Fruit fly (Drosophila melanogaster) whole organism, prepupa: Measurements from ENCODE around the gene Sr-CI.

ENCODE experiments used
- CG10631 ChIP-seq: fragments of 200-800 bp; sonication (Bioruptor generic); optimal IDR thresholded peaks from 2 replicates; lab custom pipeline; 2016; ENCODE audit warnings: missing biosample characterization, missing genetic modification characterization
- CG11762 ChIP-seq: fragments of 200-800 bp; sonication (Bioruptor generic); optimal IDR thresholded peaks from 3 replicates; lab custom pipeline; 2016; ENCODE audit warnings: missing biosample characterization, missing genetic modification characterization; ENCODE audit not compliant: insufficient read depth
- CG11902 ChIP-seq: fragments of 200-800 bp; sonication (Bioruptor generic); optimal IDR thresholded peaks from 3 replicates; lab custom pipeline; 2016; ENCODE audit warnings: missing biosample characterization, missing genetic modification characterization
- CG15336 ChIP-seq: fragments of 200-800 bp; sonication (Bioruptor generic); IDR thresholded peaks from 2 replicates; pipeline ENCODE4 v1.3.6; 2022; ENCODE audit warnings: missing biosample characterization, missing genetic modification characterization
- CG16779 ChIP-seq: fragments of 200-800 bp; sonication (Bioruptor generic); optimal IDR thresholded peaks from 3 replicates; lab custom pipeline; 2017; ENCODE audit warnings: missing biosample characterization, mild to moderate bottlenecking, missing genetic modification characterization
- CG3032 ChIP-seq: fragments of 200-800 bp; optimal IDR thresholded peaks from 2 replicates; lab custom pipeline; 2019; ENCODE audit warnings: missing biosample characterization, mild to moderate bottlenecking, missing genetic modification characterization, moderate library complexity
- CG31627 ChIP-seq: fragments of 200-800 bp; sonication (Bioruptor generic); optimal IDR thresholded peaks from 3 replicates; lab custom pipeline; 2016; ENCODE audit warnings: missing biosample characterization, missing genetic modification characterization
- CG32006 ChIP-seq: fragments of 200-800 bp; sonication (Bioruptor generic); optimal IDR thresholded peaks from 3 replicates; lab custom pipeline; 2017; ENCODE audit warnings: missing biosample characterization, mild to moderate bottlenecking, missing genetic modification characterization
- CG34406 ChIP-seq: fragments of 200-800 bp; sonication (Bioruptor generic); optimal IDR thresholded peaks from 3 replicates; lab custom pipeline; 2016; ENCODE audit warnings: missing biosample characterization, missing genetic modification characterization
- CG4318 ChIP-seq: fragments of 200-800 bp; sonication (Bioruptor generic); optimal IDR thresholded peaks from 3 replicates; lab custom pipeline; 2017; ENCODE audit warnings: missing biosample characterization, mild to moderate bottlenecking, missing genetic modification characterization
- CG6163 ChIP-seq: fragments of 200-800 bp; sonication (Bioruptor generic); IDR thresholded peaks from 3 replicates; pipeline ENCODE4 v1.3.6; 2022; ENCODE audit warnings: missing biosample characterization, missing genetic modification characterization
- CG6276 ChIP-seq: fragments of 200-800 bp; sonication (Bioruptor generic); optimal IDR thresholded peaks from 2 replicates; lab custom pipeline; 2017; ENCODE audit warnings: missing biosample characterization, mild to moderate bottlenecking, missing genetic modification characterization
- CG6792 ChIP-seq: fragments of 200-800 bp; sonication (Bioruptor generic); optimal IDR thresholded peaks from 3 replicates; lab custom pipeline; 2016; ENCODE audit warnings: missing biosample characterization, missing genetic modification characterization
- CG6808 ChIP-seq: fragments of 200-800 bp; sonication (Bioruptor generic); optimal IDR thresholded peaks from 3 replicates; lab custom pipeline; 2017; ENCODE audit warnings: missing biosample characterization, missing genetic modification characterization, mild to moderate bottlenecking, moderate library complexity, missing genetic modification reagents
- CG7368 ChIP-seq: fragments of 200-800 bp; sonication (Bioruptor generic); optimal IDR thresholded peaks from 3 replicates; lab custom pipeline; 2016; ENCODE audit warnings: missing biosample characterization, missing genetic modification characterization
- CG8319 ChIP-seq: fragments of 200-800 bp; sonication (Bioruptor generic); optimal IDR thresholded peaks from 3 replicates; lab custom pipeline; 2016; ENCODE audit warnings: missing biosample characterization, missing genetic modification characterization
- CG8632 ChIP-seq: fragments of 200-800 bp; sonication (Bioruptor generic); optimal IDR thresholded peaks from 3 replicates; lab custom pipeline; 2016; ENCODE audit warnings: missing biosample characterization, missing genetic modification characterization
- CG9139 ChIP-seq: fragments of 200-800 bp; sonication (Bioruptor generic); optimal IDR thresholded peaks from 3 replicates; lab custom pipeline; 2017; ENCODE audit warnings: missing biosample characterization, mild to moderate bottlenecking, missing genetic modification characterization
- Eip78C ChIP-seq: fragments of 200-800 bp; sonication (Bioruptor generic); peaks from one replicate; lab custom pipeline; 2016; ENCODE audit warnings: missing biosample characterization, missing genetic modification characterization
- Eip93F ChIP-seq: fragments of 200-800 bp; sonication (Bioruptor generic); optimal IDR thresholded peaks from 2 replicates; lab custom pipeline; 2016; ENCODE audit warnings: missing biosample characterization, mild to moderate bottlenecking, missing genetic modification characterization
- Ets21C ChIP-seq: fragments of 200-800 bp; sonication (Bioruptor generic); optimal IDR thresholded peaks from 3 replicates; lab custom pipeline; 2016; ENCODE audit warnings: missing biosample characterization, missing genetic modification characterization
- Ets96B ChIP-seq: fragments of 200-800 bp; optimal IDR thresholded peaks from 2 replicates; lab custom pipeline; 2019; ENCODE audit warnings: missing biosample characterization, mild to moderate bottlenecking, missing genetic modification characterization, moderate library complexity
- Gug ChIP-seq: fragments of 200-800 bp; sonication (Bioruptor generic); IDR thresholded peaks from 2 replicates; pipeline ENCODE4 v1.3.6; 2022; ENCODE audit warnings: missing biosample characterization, missing genetic modification characterization
- Hr38 ChIP-seq: sonication (Bioruptor generic); optimal IDR thresholded peaks from 2 replicates; lab custom pipeline; 2016; ENCODE audit warnings: missing biosample characterization, missing genetic modification characterization
- Hr39 ChIP-seq: fragments of 200-800 bp; sonication (Bioruptor generic); optimal IDR thresholded peaks from 2 replicates; lab custom pipeline; 2016; ENCODE audit warnings: missing biosample characterization, missing genetic modification characterization
- Hr4 ChIP-seq: fragments of 200-800 bp; sonication (Bioruptor generic); optimal IDR thresholded peaks from 3 replicates; lab custom pipeline; 2016; ENCODE audit warnings: missing biosample characterization, missing genetic modification characterization
- Lpt ChIP-seq: fragments of 200-800 bp; sonication (Bioruptor generic); optimal IDR thresholded peaks from 3 replicates; lab custom pipeline; 2016; ENCODE audit warnings: missing biosample characterization, missing genetic modification characterization
- Met ChIP-seq: fragments of 200-800 bp; sonication (Bioruptor generic); optimal IDR thresholded peaks from 3 replicates; lab custom pipeline; 2016; ENCODE audit warnings: missing biosample characterization, missing genetic modification characterization
- OdsH ChIP-seq: fragments of 200-800 bp; sonication (Bioruptor generic); optimal IDR thresholded peaks from 3 replicates; lab custom pipeline; 2016; ENCODE audit warnings: missing biosample characterization, missing genetic modification characterization
- Sox102F ChIP-seq: fragments of 200-800 bp; sonication (Bioruptor generic); optimal IDR thresholded peaks from 2 replicates; lab custom pipeline; 2016; ENCODE audit warnings: missing biosample characterization, mild to moderate bottlenecking, missing genetic modification characterization
- Sox14 ChIP-seq: fragments of 200-800 bp; sonication (Bioruptor generic); optimal IDR thresholded peaks from 3 replicates; lab custom pipeline; 2016; ENCODE audit warnings: missing biosample characterization, missing genetic modification characterization
- Sox15 ChIP-seq: fragments of 200-800 bp; sonication (Bioruptor generic); optimal IDR thresholded peaks from 3 replicates; lab custom pipeline; 2016; ENCODE audit warnings: missing biosample characterization, missing genetic modification characterization
- achi ChIP-seq: fragments of 200-800 bp; sonication (Bioruptor generic); optimal IDR thresholded peaks from 3 replicates; lab custom pipeline; 2016; ENCODE audit warnings: missing biosample characterization, missing genetic modification characterization
- acj6 ChIP-seq: fragments of 200-800 bp; sonication (Bioruptor generic); optimal IDR thresholded peaks from 3 replicates; lab custom pipeline; 2016; ENCODE audit warnings: missing biosample characterization, missing genetic modification characterization
- cyc ChIP-seq: fragments of 200-800 bp; sonication (Bioruptor generic); optimal IDR thresholded peaks from 3 replicates; lab custom pipeline; 2016; ENCODE audit warnings: missing biosample characterization, missing genetic modification characterization
- dsx ChIP-seq: fragments of 200-800 bp; optimal IDR thresholded peaks from 3 replicates; lab custom pipeline; 2019; ENCODE audit warnings: missing biosample characterization, mild to moderate bottlenecking, missing genetic modification characterization, moderate library complexity; ENCODE audit not compliant: poor library complexity, severe bottlenecking
- esn ChIP-seq: fragments of 200-800 bp; sonication (Bioruptor generic); optimal IDR thresholded peaks from 2 replicates; lab custom pipeline; 2016; ENCODE audit warnings: missing biosample characterization, mild to moderate bottlenecking, missing genetic modification characterization, moderate library complexity
- fd59A ChIP-seq: fragments of 200-800 bp; sonication (Bioruptor generic); optimal IDR thresholded peaks from 2 replicates; lab custom pipeline; 2017; ENCODE audit warnings: missing biosample characterization, mild to moderate bottlenecking, missing genetic modification characterization, missing genetic modification reagents
- fd85E ChIP-seq: fragments of 200-800 bp; sonication (Bioruptor generic); optimal IDR thresholded peaks from 3 replicates; lab custom pipeline; 2016; ENCODE audit warnings: missing biosample characterization, missing genetic modification characterization
- fkh ChIP-seq: fragments of 200-800 bp; sonication (Bioruptor generic); optimal IDR thresholded peaks from 3 replicates; lab custom pipeline; 2017; ENCODE audit warnings: missing biosample characterization, mild to moderate bottlenecking, missing genetic modification characterization, moderate library complexity
- lz ChIP-seq: fragments of 200-800 bp; sonication (Bioruptor generic); optimal IDR thresholded peaks from 3 replicates; lab custom pipeline; 2016; ENCODE audit warnings: missing biosample characterization, missing genetic modification characterization
- pdm3 ChIP-seq: fragments of 200-800 bp; sonication (Bioruptor generic); optimal IDR thresholded peaks from 3 replicates; lab custom pipeline; 2016; ENCODE audit warnings: missing biosample characterization, missing genetic modification characterization
- salr ChIP-seq, 2 experiments: fragments of 200-800 bp; sonication (Bioruptor generic); optimal IDR thresholded peaks; 3 replicates each; lab custom pipeline; 2016 to 2018; ENCODE audit warnings: missing biosample characterization in 2 of 2, missing genetic modification characterization in 2 of 2, mild to moderate bottlenecking in 1 of 2
- spab ChIP-seq: fragments of 200-800 bp; sonication (Bioruptor generic); optimal IDR thresholded peaks from 2 replicates; lab custom pipeline; 2017; ENCODE audit warnings: missing biosample characterization, mild to moderate bottlenecking, missing genetic modification characterization, missing genetic modification reagents
- ss ChIP-seq, 2 experiments: fragments of 200-800 bp; sonication (Bioruptor generic); optimal IDR thresholded peaks; 2 replicates in 1 of 2; 3 replicates in 1 of 2; lab custom pipeline; 2017 to 2018; ENCODE audit warnings: mild to moderate bottlenecking in 2 of 2, missing biosample characterization in 2 of 2, missing genetic modification characterization in 2 of 2, moderate library complexity in 1 of 2
- svp ChIP-seq: fragments of 200-800 bp; sonication (Bioruptor generic); peaks from one replicate; lab custom pipeline; 2016; ENCODE audit warnings: missing biosample characterization, missing genetic modification characterization
- topi ChIP-seq: fragments of 200-800 bp; sonication (Bioruptor generic); optimal IDR thresholded peaks from 3 replicates; lab custom pipeline; 2016; ENCODE audit warnings: missing biosample characterization, missing genetic modification characterization
- vri ChIP-seq: fragments of 200-800 bp; sonication (Bioruptor generic); optimal IDR thresholded peaks from 3 replicates; lab custom pipeline; 2016; ENCODE audit warnings: missing biosample characterization, mild to moderate bottlenecking, missing genetic modification characterization

Sr-CI gene

DNA sequence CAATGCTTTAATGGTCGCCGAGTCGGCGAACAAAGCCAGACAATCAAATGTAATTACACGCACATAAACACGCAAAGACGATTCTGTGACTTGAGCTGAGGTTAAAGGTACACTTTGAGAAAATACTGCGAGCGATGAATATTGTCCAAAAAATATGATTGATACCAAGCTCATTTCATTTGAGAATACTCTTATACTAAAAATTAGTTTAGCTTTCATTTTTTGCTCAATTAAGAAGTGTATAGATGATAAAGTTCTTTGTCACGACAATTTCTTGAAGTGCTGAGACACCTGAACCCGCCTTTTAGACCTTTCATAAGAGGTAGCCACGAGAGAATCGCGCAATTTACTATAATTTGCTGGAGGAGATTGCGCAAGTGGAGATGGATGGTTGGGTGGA is 24.9 kb upstream of the Sr-CI start (continued):
- peak; percentile 5 for TF ChIP-seq Ets21C
- TF ChIP-seq salr (GFP tag; optimal IDR thresholded peaks at IDR 0.05; lab: Kevin White, UChicago) = peak; percentile 14 to 39
- TF ChIP-seq ss (GFP tag; optimal IDR thresholded peaks at IDR 0.05; lab: Kevin White, UChicago) = peak; percentile 27 to 51
- peak; percentile 30 for TF ChIP-seq esn (GFP tag; lab: Kevin White, UChicago)
- peak; percentile 13 for TF ChIP-seq Sox102F (GFP tag; lab: Kevin White, UChicago)
- no peak for TF ChIP-seq CG11902 (GFP tag; lab: Kevin White, UChicago)
- peak; percentile 27 for TF ChIP-seq CG10631
- TF ChIP-seq achi = peak; percentile 29
- TF ChIP-seq spab (GFP tag; lab: Kevin White, UChicago) = peak; percentile 10
- TF ChIP-seq CG8319 (GFP tag; lab: Kevin White, UChicago) = no peak
- peak; percentile 45 for TF ChIP-seq Ets96B
- TF ChIP-seq cyc (GFP tag; lab: Kevin White, UChicago) = peak; percentile 30
- TF ChIP-seq, all 60 proteins: peak for 39

DNA sequence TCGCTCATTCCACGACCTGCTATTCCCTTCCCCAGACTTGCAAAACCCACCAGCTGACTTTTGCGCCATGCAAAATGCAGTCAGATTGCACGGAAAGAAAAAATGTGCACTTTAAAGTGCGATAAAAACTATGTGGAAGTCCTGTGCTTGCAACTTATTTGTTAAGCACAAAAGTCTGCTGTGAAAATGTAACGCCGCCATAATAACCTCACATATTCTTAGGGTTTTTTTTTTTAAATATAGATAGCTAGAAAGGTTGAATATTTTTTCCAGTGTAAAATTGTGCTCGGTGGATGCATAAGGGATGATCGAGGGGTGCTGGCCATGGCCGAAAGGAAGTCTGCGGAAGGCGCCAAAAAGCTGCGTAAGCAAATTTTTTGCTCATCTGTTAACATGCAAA is 11.4 kb upstream of the Sr-CI start:
- no peak for TF ChIP-seq CG15336 (GFP tag; lab: Robert Waterston, UW)
- TF ChIP-seq fd85E (GFP tag; lab: Kevin White, UChicago) = no peak
- no peak for TF ChIP-seq Lpt (GFP tag; lab: Kevin White, UChicago)
- TF ChIP-seq CG6163 (GFP tag; lab: Robert Waterston, UW) = peak; percentile 46; the same call in 1 of the 3 replicates
- peak; percentile 22 for TF ChIP-seq CG32006 (GFP tag; lab: Kevin White, UChicago)
- TF ChIP-seq Eip93F (GFP tag; lab: Kevin White, UChicago) = no peak
- TF ChIP-seq CG9139 (GFP tag; lab: Kevin White, UChicago) = no peak
- TF ChIP-seq Hr39 (GFP tag; lab: Kevin White, UChicago) = peak; percentile 49
- peak; percentile 7 for TF ChIP-seq fd59A (GFP tag; lab: Kevin White, UChicago)
- no peak for TF ChIP-seq vri (GFP tag; lab: Kevin White, UChicago)
- TF ChIP-seq Hr4 = no peak
- TF ChIP-seq Gug (GFP tag; lab: Robert Waterston, UW) = no peak
- peak; percentile 13 for TF ChIP-seq cyc (GFP tag; lab: Kevin White, UChicago)
- no peak for TF ChIP-seq fkh (GFP tag; lab: Kevin White, UChicago)
- peak; percentile 58 for TF ChIP-seq Met (GFP tag; lab: Kevin White, UChicago)
- TF ChIP-seq CG10631 = peak; percentile 51
- peak; percentile 3 for TF ChIP-seq spab (GFP tag; lab: Kevin White, UChicago)
- peak; percentile 43 for TF ChIP-seq Ets96B
- no peak for TF ChIP-seq Sox15
- TF ChIP-seq CG11762 (GFP tag; lab: Kevin White, UChicago) = no peak
- peak; percentile 22 for TF ChIP-seq acj6 (GFP tag; lab: Kevin White, UChicago)
- peak; percentile 42 for TF ChIP-seq CG34406 (GFP tag; lab: Kevin White, UChicago)
- TF ChIP-seq CG16779 (tag; lab: Kevin White, UChicago) = no peak
- TF ChIP-seq CG8632 (GFP tag; lab: Kevin White, UChicago) = peak; percentile 13
- TF ChIP-seq Hr38 = no peak
- TF ChIP-seq CG6792 (GFP tag; lab: Kevin White, UChicago) = peak; percentile 23
- no peak for TF ChIP-seq CG7368
- TF ChIP-seq CG4318 = no peak
- peak; percentile 39 for TF ChIP-seq CG31627 (GFP tag; lab: Kevin White, UChicago)
- TF ChIP-seq CG11902 (GFP tag; lab: Kevin White, UChicago) = peak; percentile 1
- TF ChIP-seq Eip78C (GFP tag; lab: Kevin White, UChicago) = peak; percentile 67
- no peak for TF ChIP-seq CG6276 (GFP tag; lab: Kevin White, UChicago)
- TF ChIP-seq Ets21C = peak; percentile 3
- TF ChIP-seq esn (GFP tag; lab: Kevin White, UChicago) = peak; percentile 56
- peak; percentile 12 for TF ChIP-seq OdsH (GFP tag; lab: Kevin White, UChicago)
- peak; percentile 34 for TF ChIP-seq achi
- no peak for TF ChIP-seq salr (GFP tag; optimal IDR thresholded peaks at IDR 0.05; lab: Kevin White, UChicago)
- TF ChIP-seq CG6808 = peak; percentile 27
- TF ChIP-seq ss (GFP tag; optimal IDR thresholded peaks at IDR 0.05; lab: Kevin White, UChicago) = peak in 1 of 2 experiments; percentile 14
- peak; percentile 44 for TF ChIP-seq topi (GFP tag; lab: Kevin White, UChicago)
- peak; percentile 54 for TF ChIP-seq Sox102F (GFP tag; lab: Kevin White, UChicago)
- peak; percentile 58 for TF ChIP-seq lz
- no peak for TF ChIP-seq CG8319 (GFP tag; lab: Kevin White, UChicago)
- peak; percentile 74 for TF ChIP-seq svp (GFP tag; lab: Kevin White, UChicago)
- peak; percentile 38 for TF ChIP-seq pdm3
- TF ChIP-seq CG3032 (tag; lab: Kevin White, UChicago) = peak; percentile 24
- TF ChIP-seq Sox14 (GFP tag; lab: Kevin White, UChicago) = peak; percentile 28
- peak; percentile 0 for TF ChIP-seq dsx (GFP tag; lab: Kevin White, UChicago)
